Fruit fly (Drosophila melanogaster): Measurements from ENCODE around the gene cort.

The cort gene

DNA sequence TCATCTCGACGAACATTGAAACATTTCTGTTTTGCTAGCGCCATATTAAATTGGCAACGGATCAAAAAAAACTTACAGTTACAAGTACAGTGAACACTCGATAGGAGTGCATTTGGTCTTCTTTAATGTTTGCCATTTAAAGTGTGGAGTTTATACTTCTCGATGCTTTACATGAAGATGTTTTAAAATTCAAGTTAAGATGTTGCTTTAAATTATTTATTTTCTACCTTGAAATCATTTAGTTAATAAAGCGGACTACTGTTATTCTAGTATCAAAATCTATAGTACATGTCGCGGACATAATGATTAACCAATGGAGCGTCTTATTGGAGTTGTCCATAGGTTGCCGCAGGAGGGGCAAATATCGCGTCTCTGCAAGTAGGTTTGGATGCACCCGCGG lies at the start of gene cort:
TSS of gene cort (minus strand) at position 101 of the 400 bp plus-strand sequence.
- no peak for TF ChIP-seq noc (tag; optimal IDR thresholded peaks at IDR 0.05)

DNA sequence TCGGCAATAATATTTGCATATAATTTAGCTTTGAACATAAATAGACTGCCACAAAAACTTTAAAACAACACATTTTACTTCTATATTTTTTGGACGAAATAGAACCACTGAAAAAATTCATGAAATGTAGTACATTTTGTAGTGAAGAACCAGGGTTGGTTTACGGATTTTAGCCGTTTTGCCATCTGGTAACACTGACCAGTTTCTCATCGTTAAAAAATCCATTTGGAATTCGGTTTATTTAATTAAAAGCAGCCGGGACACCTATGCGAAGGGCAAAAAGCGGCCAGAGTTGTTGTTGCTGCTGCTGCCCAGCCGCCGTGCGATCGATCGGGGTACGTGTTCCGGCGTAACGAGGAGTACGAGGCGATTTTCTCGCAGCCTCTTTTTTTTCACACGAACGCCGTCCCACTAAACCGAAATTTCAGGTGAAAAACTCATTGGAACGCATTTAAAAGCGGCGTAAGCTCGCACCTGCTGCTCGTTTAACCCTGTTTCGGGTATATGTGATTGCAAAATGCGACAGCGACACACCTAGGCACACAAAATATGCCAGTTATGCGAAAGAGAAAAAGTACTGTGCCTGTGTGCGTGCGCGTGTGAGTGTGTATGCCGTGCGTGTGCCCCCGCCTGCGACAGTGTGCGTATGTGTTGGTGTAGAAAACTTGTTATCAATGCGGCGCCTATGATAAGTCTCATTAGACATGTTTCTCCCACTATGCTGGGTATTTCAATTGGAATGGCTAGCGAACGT lies 47.5 kb upstream of the cort start, which contains the start of gene Liprin-alpha:
TSS of gene Liprin-alpha (plus strand) at position 154 of the 754 bp plus-strand sequence.
- no peak for TF ChIP-seq noc (tag; optimal IDR thresholded peaks at IDR 0.05)

DNA sequence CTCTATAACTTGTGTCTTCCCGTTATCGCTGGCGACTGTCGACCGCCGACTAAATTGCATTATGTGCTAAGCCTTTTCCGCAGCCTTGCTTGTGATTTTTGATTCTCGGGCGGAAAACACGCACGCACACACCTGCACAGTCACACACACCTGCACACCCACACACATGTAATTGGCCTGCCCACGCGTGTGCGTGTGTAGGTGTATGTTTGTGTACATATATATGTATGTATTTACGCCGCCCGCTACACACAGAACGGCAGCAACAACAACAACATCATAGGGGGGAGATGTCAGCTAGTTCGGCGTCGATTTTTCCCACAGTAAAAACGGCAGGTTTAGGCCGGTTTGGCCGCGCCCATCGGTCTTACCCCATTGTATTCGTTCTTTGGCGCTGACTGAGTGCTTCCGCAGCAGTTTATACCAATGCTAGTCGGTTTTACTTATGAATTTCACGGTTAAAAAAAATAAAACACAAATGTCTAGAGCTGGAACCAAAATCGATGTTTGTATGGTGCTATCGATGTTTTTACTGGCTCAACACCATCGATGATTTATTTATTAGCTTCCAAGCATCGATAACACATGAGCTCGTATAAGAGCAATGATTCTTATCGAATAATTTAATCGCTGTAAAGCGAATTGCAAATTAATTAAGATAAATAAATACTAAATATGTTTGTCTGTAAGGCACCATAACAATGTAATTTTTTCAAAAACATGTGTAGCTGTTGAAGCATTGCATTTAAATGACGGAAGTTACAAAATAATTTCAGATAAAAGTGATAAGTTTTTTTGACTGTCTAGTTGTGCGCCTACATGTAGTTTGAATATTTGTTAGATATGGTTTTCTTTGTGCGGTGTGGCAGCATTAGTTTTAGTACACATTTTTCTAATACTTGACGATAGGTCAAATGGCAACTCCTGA lies 46.7 kb upstream of the cort start, which contains the start of gene homer:
TSS of gene homer (minus strand) at position 538 of the 928 bp plus-strand sequence.
- no peak for TF ChIP-seq noc (tag; optimal IDR thresholded peaks at IDR 0.05)

DNA sequence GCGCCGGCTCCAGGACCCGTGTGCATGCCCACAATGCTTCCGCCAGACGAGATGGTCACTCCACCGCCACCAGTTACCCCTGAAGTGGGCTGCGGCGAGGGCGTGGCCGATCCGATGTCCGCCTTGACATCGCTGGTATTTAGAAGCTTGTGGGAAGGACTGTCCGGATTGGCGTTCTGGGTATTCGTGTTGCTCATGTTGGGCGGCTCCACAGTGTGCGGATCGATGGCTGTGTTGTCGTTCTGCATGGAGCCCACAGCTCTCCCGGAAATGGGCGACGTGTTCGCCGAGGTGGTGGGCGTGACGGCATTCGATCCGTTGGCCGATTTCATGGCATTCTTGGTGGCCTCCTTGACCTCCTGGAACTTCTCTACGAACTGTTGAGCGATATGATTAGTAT lies 45.3 kb upstream of the cort start:
- TF ChIP-seq noc (tag; optimal IDR thresholded peaks at IDR 0.05), result no peak

DNA sequence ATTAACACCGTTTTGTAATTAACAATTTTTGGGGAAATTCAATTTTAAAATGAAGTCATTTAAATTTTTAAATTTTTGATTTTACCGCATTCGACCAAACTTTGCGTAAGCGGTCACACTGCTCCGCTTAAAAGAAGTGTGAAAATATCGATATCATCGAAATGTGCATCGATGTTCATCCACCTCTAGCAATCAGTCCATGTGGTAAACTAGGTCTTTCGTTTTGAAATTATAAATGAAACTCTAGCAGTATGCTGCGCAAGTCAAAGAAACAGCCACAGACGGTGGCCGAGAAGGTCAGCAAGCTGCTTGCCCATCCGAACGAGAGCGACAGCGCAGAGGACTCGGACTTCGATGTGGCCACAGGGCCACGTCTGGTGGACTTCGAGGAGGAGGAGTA lies 41.0 kb upstream of the cort start, which contains the start of gene Aatf:
TSS of gene Aatf (plus strand) at position 166 of the 400 bp plus-strand sequence.
- TF ChIP-seq noc (tag; optimal IDR thresholded peaks at IDR 0.05), result no peak

DNA sequence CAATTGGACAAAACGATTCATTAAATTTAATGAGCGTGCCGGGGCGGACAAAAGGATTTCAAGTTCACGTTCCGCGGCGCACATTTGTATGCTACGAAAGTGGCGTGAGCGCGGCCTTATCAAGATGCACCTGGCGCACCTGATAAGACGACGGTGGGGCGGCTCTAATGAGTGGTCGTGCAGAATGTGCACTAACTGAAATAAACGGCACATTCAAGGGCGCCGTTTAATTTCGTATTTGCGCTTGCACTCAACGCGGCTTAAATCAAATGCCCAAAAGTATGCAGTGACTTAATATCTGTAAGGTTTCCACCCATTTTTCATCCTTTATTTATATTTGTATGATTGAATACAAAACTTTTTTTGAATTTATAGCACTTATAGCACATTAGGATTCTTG lies 40.5 kb upstream of the cort start:
- TF ChIP-seq noc (tag; optimal IDR thresholded peaks at IDR 0.05), result no peak

DNA sequence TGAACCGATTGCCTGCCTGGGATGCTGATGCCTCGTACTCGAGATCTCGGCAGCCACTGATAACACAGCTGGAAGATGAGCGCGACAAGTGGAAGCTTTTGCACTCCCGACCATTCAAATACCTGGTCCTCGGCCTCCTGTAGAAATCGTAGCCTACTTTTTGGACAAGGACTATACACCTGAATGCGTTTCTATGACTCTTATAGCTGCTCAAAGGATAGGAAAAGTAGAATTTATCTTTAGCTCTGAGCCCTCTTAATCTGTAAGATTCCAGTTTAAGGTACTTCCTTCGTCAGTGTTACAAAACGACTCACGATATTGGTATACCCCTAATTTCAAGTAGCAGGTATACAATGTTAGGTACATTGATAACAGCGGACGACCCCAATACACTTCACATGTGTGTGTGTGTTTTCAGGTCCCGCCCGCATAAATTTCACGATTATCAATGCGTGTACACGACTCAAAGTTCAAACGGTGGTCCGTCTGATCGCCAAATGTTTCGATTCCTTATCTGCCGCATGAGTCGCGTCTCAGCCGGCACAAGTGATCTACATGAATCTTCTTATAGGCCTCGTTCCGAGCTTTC lies 39.8 kb upstream of the cort start, which contains the start of gene AkhR:
TSS of gene AkhR (minus strand) at position 5 of the 589 bp plus-strand sequence.
- TF ChIP-seq noc (tag; optimal IDR thresholded peaks at IDR 0.05), result peak; percentile 23

DNA sequence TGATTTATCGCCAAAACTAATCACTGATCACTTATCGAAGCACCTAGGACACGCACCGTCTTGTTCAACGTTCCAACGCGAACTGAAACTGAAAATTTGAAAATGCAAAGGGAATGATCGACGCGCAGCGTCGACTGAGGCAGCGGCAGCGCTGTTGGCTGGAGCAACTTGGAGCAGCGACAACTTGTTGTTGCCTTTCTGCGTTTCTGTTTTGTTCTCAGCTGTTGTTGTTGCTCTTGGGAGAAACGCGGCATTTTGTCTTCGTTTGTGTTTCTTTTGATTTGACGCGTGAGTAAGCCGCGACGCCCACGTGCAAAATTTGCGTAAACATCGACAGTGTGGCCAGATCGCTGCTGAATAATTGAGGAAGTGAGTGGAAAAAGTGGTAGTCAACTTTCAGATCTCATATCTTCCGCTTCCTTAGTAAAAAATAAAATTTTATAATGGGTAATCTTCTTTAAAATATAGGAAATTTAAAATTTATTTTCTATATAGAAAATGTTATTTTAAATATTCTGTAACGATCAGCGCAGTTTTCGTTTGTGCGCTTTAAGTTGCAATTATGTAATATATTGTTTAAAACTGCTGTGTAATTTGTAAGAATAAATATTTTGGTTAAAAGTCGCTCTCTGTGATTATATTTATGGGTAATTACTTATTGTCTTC lies 32.7 kb upstream of the cort start, which contains the start of gene Tsp:
TSS of gene Tsp (minus strand) at position 90 of the 666 bp plus-strand sequence.
- TF ChIP-seq noc (tag; optimal IDR thresholded peaks at IDR 0.05), result no peak

DNA sequence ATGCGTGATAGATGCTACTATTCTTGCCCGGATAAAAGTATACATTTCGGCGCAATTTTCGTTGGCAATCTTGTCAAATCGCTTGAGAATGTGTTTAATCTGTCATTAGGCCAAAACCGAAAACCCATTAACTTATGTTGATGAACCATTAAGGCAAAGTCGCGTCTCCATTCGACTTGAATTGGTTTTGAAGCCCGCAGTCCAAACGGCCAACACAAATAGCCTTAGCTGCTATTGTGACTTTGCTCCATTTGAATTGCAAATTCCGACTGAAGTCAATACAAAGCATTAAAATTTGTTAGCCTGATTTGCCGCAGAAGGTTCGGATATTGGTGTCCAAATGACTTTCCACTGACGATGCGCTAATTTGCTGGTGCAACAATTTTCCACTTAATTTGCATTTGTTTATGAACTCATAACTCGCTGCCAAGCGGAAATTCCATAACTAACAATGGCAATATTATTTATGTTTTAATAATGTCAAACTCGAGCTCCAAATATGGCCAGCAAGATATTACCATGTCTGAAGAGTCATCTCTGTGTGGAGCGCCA lies 30.0 kb upstream of the cort start:
- no peak for TF ChIP-seq noc (tag; optimal IDR thresholded peaks at IDR 0.05)

DNA sequence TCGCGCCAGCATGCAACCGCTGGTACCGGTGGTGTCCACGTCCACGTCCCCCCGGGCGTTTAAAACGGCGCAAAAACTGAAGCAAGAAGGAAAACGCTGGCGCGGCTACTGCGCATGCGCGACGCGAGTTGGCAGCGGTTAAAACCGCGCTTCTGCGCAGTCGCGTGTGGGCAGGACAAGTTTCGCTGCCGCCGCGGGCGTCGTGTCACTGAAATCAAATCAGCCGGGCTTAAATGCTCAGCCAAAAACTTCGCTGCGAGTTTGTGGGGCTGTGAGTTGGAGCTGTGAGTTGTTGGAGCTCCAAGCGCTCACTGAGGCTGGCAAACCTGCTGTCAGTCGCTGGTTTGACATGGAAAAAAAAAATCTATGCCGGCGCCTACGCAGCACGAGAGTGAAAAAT lies 28.6 kb upstream of the cort start:
- TF ChIP-seq noc (tag; optimal IDR thresholded peaks at IDR 0.05), result no peak

DNA sequence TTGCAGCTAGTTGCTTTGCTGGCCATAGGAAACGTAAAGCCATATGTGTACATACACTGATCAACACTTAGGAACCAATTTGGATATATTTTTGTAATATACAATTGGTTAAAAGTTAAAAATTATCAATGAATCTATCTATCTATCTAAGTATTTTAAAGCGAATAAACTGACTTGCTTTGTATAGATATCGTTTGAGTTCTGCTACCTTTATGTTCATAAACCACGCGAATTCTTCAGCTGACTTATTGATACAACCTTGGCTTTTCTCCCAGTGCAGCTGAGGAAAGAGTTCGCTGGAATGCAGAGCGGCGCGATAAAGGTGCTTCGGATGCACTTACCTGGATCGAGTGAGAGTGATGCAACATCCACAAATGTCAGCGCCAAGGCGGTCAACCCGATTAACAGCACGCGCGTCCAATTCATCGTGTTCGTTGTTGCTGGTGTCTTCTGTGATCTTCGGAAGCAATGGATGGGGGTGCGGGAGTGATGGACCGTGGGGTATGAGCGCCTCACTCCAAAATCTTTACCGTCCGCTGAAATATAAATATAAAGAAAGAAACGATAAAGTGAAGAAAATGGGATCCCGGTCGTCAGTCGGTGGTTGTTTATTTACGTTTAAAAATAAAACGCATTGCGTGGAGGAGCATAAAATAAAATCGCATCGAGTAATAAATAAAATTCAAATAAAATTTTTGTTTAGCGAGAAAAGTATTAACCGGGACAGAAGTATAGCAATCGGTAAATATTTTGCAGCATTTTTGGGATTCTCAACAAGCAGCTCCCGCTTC lies 25.2 kb upstream of the cort start:
- no peak for TF ChIP-seq noc (tag; optimal IDR thresholded peaks at IDR 0.05)

DNA sequence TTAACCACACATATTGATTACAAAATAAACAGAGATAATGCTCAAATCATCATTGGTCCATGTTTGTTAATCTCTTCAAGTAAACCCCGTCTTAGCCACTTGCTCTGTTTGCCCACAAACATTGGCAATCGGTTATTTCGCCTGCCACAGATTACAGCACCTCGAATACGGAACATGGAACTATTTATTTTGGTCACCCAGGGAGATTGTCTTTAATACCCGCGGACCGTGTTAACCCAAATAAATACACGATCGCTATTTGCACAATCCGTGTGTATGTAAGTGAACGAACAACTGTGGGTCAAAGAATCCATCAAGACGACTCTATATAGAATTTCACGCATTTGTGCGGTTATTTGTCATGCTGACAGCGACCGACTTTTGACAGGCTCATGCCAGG lies 24.3 kb upstream of the cort start:
- no peak for TF ChIP-seq noc (tag; optimal IDR thresholded peaks at IDR 0.05)

DNA sequence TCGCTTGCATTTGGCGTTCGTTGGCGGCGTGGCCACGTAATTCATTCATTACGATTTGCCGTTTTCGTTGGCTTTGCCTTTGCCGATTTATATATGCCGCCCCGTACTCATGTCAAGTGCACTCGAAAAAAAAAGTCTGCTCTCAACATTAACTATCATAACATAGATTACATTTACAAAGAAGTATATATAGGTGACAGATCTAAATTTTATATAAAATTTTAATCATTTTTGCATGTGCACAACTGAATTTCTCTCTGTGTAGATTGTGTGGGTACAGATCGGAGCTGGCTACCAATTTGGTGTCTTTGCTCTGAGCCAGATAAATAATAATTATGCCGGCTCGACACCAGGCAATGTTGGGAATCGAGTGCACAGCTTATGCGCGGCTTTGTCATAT lies 22.0 kb upstream of the cort start:
- TF ChIP-seq noc (tag; optimal IDR thresholded peaks at IDR 0.05), result no peak

DNA sequence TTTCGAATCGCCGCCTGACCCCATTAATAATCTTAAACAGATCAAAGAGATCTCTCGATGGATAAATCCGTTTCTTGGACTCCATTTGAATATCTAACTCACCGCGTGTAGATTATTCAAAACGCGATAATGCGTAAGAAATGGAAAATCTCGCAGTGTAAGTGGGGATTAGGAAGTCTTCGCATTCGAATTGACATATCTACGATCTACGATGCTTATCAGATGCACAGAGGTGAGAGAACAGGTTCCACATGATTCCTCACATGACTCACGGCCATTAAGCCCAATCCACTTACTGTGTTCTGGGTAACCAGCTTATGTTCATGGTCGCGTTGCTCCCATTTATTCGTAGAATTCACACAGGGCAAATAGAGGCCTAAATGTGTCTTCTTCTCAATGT lies 19.8 kb upstream of the cort start:
- no peak for TF ChIP-seq noc (tag; optimal IDR thresholded peaks at IDR 0.05)
